Fruit fly (Drosophila melanogaster): Measurements from ENCODE around the gene eIF4E1.

dm6 chr3L:9366850-9367430 lies 35.3 kb downstream of the eIF4E1 start, which contains the start of the genes Klp67A and CG4452:
- no peak for TF ChIP-seq CG8301 (tag; optimal IDR thresholded peaks at IDR 0.05)
- no peak for TF ChIP-seq D1 (tag; optimal IDR thresholded peaks at IDR 0.05)

All from whole organism, pupa.